Fruit fly (Drosophila melanogaster): ENCODE measurements around the gene CG6023.

The CG6023 gene

DNA sequence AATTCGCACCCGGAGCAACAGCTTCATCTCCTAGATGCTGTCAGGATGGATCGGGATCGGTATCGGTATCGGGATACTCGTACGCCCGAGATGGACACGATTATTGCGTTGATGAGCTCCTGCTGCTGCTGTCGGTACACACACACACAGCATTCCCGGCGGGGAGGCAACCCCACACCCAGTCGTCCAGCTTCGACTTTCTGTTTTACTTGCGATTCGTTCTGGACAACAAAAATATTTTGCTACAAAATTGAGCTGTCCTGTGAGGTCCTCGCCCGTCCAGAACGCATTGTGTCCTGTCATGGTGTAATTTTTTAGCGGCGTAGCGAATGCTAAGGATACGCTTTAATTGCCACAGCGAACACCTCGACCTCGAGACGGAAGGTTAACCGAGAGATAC is 10.0 kb downstream of the CG6023 start:
- TF ChIP-seq Rel (GFP tag; optimal IDR thresholded peaks at IDR 0.05) (no peak), Rel (tag; optimal IDR thresholded peaks at IDR 0.05) (no peak), HLH106 (tag; optimal IDR thresholded peaks at IDR 0.05) (no peak), Dif (GFP tag; optimal IDR thresholded peaks at IDR 0.05; ENCODE audit: partially characterized antibody) (no peak), Dfd (GFP tag; optimal IDR thresholded peaks at IDR 0.05) (no peak), Sp1 (GFP tag; optimal IDR thresholded peaks at IDR 0.05) (no peak), woc (GFP tag; optimal IDR thresholded peaks at IDR 0.05) (no peak)

- TF ChIP-seq Dif (GFP tag; optimal IDR thresholded peaks at IDR 0.05; ENCODE audit: partially characterized antibody): no peak
- TF ChIP-seq Vsx2 (GFP tag; optimal IDR thresholded peaks at IDR 0.05; ENCODE audit: partially characterized antibody): no peak
- TF ChIP-seq tai (GFP tag; optimal IDR thresholded peaks at IDR 0.05): no peak
- no peak for TF ChIP-seq dsf (GFP tag; optimal IDR thresholded peaks at IDR 0.05; ENCODE audit: borderline replicate concordance)
- TF ChIP-seq lola (GFP tag; optimal IDR thresholded peaks at IDR 0.05): no peak
- no peak for TF ChIP-seq dmrt93B (GFP tag; optimal IDR thresholded peaks at IDR 0.05)
- no peak for TF ChIP-seq Jra (GFP tag; optimal IDR thresholded peaks at IDR 0.05)
- TF ChIP-seq Hr78 (GFP tag; optimal IDR thresholded peaks at IDR 0.05): no peak
- no peak for TF ChIP-seq h (GFP tag; optimal IDR thresholded peaks at IDR 0.05)
- TF ChIP-seq Myc (optimal IDR thresholded peaks at IDR 0.05): no peak
- TF ChIP-seq foxo (GFP tag; optimal IDR thresholded peaks at IDR 0.05): no peak
- no peak for TF ChIP-seq usp (GFP tag; optimal IDR thresholded peaks at IDR 0.05)
- no peak for TF ChIP-seq fru (GFP tag; optimal IDR thresholded peaks at IDR 0.05)
- no peak for TF ChIP-seq Sp1 (GFP tag; optimal IDR thresholded peaks at IDR 0.05)
- no peak for TF ChIP-seq brk (GFP tag; optimal IDR thresholded peaks at IDR 0.05)
- no peak for TF ChIP-seq woc (GFP tag; optimal IDR thresholded peaks at IDR 0.05)
- TF ChIP-seq CrebA (GFP tag; optimal IDR thresholded peaks at IDR 0.05; ENCODE audit: borderline replicate concordance): no peak
- no peak for TF ChIP-seq pan (optimal IDR thresholded peaks at IDR 0.05)
- no peak for TF ChIP-seq N (GFP tag; optimal IDR thresholded peaks at IDR 0.05)
These were observed 11.7 kb downstream of the CG6023 start, which contains the start of gene upd1 for dm6 chrX:18309241-18309697. TSS of gene upd1 (minus strand) at chrX:18309291.

dm6 chrX:18303580-18304305 is 17.2 kb downstream of the CG6023 start:
- no peak for TF ChIP-seq h (GFP tag; optimal IDR thresholded peaks at IDR 0.05)
- TF ChIP-seq CG32264 (GFP tag; optimal IDR thresholded peaks at IDR 0.05): no peak
- TF ChIP-seq dsf (GFP tag; optimal IDR thresholded peaks at IDR 0.05; ENCODE audit: borderline replicate concordance): no peak
- TF ChIP-seq Mio (GFP tag; optimal IDR thresholded peaks at IDR 0.05): no peak
- TF ChIP-seq psq (GFP tag; optimal IDR thresholded peaks at IDR 0.05): no peak
- no peak for TF ChIP-seq dl (GFP tag; optimal IDR thresholded peaks at IDR 0.05; ENCODE audit: insufficient read depth in 1 of 2, partially characterized antibody in 2 of 2)
- no peak for TF ChIP-seq GATAd (GFP tag; optimal IDR thresholded peaks at IDR 0.05)
- TF ChIP-seq Rel (GFP tag; optimal IDR thresholded peaks at IDR 0.05): no peak
- no peak for TF ChIP-seq Rel (tag; optimal IDR thresholded peaks at IDR 0.05)
- no peak for TF ChIP-seq sv (GFP tag; optimal IDR thresholded peaks at IDR 0.05)

dm6 chrX:18300775-18301316 is 20.1 kb downstream of the CG6023 start:
- TF ChIP-seq Dif (GFP tag; optimal IDR thresholded peaks at IDR 0.05; ENCODE audit: partially characterized antibody) (no peak), CrebA (GFP tag; optimal IDR thresholded peaks at IDR 0.05; ENCODE audit: borderline replicate concordance) (no peak), fru (GFP tag; optimal IDR thresholded peaks at IDR 0.05) (no peak), sv (GFP tag; optimal IDR thresholded peaks at IDR 0.05) (no peak), lola (GFP tag; optimal IDR thresholded peaks at IDR 0.05) (no peak), Hr83 (GFP tag; optimal IDR thresholded peaks at IDR 0.05; ENCODE audit: poor library complexity, severe bottlenecking) (no peak), Mio (GFP tag; optimal IDR thresholded peaks at IDR 0.05) (no peak), sage (GFP tag; optimal IDR thresholded peaks at IDR 0.05) (no peak), Hnf4 (GFP tag; optimal IDR thresholded peaks at IDR 0.05) (no peak)
